Worm (Caenorhabditis elegans) whole organism, L3 larva: Measurements from ENCODE around the gene frpr-7.

ENCODE experiments used
- R02D3.7 ChIP-seq: fragments of 150-350 bp; optimal IDR thresholded peaks from 2 replicates; lab custom pipeline; 2014; ENCODE audit warnings: missing biosample characterization, missing genetic modification characterization
- ceh-82 ChIP-seq: fragments of 150-350 bp; optimal IDR thresholded peaks from 2 replicates; lab custom pipeline; 2014; ENCODE audit warnings: missing biosample characterization, missing genetic modification characterization
- daf-12 ChIP-seq: fragments of 150-350 bp; optimal IDR thresholded peaks from 2 replicates; lab custom pipeline; 2014; ENCODE audit warnings: missing biosample characterization, missing genetic modification reagents, missing genetic modification characterization
- elt-2 ChIP-seq: sonication (generic microtip); optimal IDR thresholded peaks from 2 replicates; lab custom pipeline; 2016; ENCODE audit warnings: missing genetic modification reagents, mild to moderate bottlenecking, missing genetic modification characterization, missing compliant biosample characterization
- elt-3 ChIP-seq, 3 experiments: fragments of 150-350 bp in 1 of 3; sonication (generic microtip) in 2 of 3; optimal IDR thresholded peaks; 2 replicates in 2 of 3; 4 replicates in 1 of 3; lab custom pipeline; 2014 to 2017; ENCODE audit warnings: missing biosample characterization in 3 of 3, missing genetic modification characterization in 3 of 3
- mdl-1 ChIP-seq: fragments of 150-350 bp; optimal IDR thresholded peaks from 2 replicates; lab custom pipeline; 2014; ENCODE audit warnings: missing biosample characterization, missing genetic modification characterization
- pha-4 ChIP-seq: fragments of 150-350 bp; optimal IDR thresholded peaks from 2 replicates; lab custom pipeline; 2014; ENCODE audit warnings: missing biosample characterization, missing genetic modification reagents, missing genetic modification characterization
- skn-1 ChIP-seq: fragments of 150-350 bp; optimal IDR thresholded peaks from 2 replicates; lab custom pipeline; 2014; ENCODE audit warnings: missing biosample characterization, missing genetic modification characterization
- snpc-4 ChIP-seq: fragments of 150-350 bp; optimal IDR thresholded peaks from 2 replicates; lab custom pipeline; 2014; ENCODE audit warnings: missing biosample characterization, missing genetic modification characterization
- unc-62 ChIP-seq: fragments of 150-350 bp; sonication (generic microtip); optimal IDR thresholded peaks from 4 replicates; lab custom pipeline; 2014; ENCODE audit warnings: missing biosample characterization, missing genetic modification reagents, missing genetic modification characterization

DNA sequence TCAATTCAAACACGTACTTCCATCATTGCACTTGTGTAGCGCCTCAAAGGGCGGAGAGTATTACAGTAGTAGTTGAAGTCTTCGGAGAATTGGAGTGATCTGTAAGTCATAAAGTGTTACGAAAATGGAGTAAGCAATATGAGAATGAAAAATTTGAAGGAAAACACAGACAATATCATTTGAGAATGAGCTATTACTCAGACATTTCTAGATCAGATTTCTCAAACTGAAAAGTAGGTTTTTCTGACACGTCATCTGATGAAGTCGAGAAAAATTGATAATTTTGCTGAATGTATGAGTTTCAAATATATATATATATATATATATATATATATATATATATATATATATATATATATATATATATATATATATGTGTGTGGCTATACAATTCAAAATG, at the start of gene frpr-7:
- no peak for TF ChIP-seq ceh-82 (tag; lab: Kevin White, UChicago)
- no peak for TF ChIP-seq skn-1
- no peak for TF ChIP-seq elt-2
- no peak for TF ChIP-seq snpc-4 (tag; lab: Kevin White, UChicago)
- TF ChIP-seq daf-12 (tag; lab: Kevin White, UChicago) = no peak
- no peak for TF ChIP-seq pha-4 (tag; lab: Kevin White, UChicago)
- TF ChIP-seq mdl-1 (tag; lab: Kevin White, UChicago) = no peak
- no peak for TF ChIP-seq unc-62 (GFP tag; lab: Kevin White, UChicago)
- TF ChIP-seq elt-3 (tag; optimal IDR thresholded peaks at IDR 0.05; lab: Kevin White, UChicago) = no peak
- no peak for TF ChIP-seq R02D3.7 (tag; lab: Kevin White, UChicago)
